Fruit fly (Drosophila melanogaster) whole organism, prepupa: ENCODE measurements around the gene lark.
A peak's percentile ranks its signal among the peaks of the same experiment; 100 is the strongest.

Experiments
- CG1621 ChIP-seq: fragments of 200-800 bp; sonication (Bioruptor generic); optimal IDR thresholded peaks from 3 replicates; lab custom pipeline; 2018; ENCODE audit warnings: missing biosample characterization, mild to moderate bottlenecking, missing genetic modification characterization
- Ets21C ChIP-seq: fragments of 200-800 bp; sonication (Bioruptor generic); optimal IDR thresholded peaks from 3 replicates; lab custom pipeline; 2016; ENCODE audit warnings: missing biosample characterization, missing genetic modification characterization
- Gug ChIP-seq: fragments of 200-800 bp; sonication (Bioruptor generic); IDR thresholded peaks from 2 replicates; pipeline ENCODE4 v1.3.6; 2022; ENCODE audit warnings: missing biosample characterization, missing genetic modification characterization
- achi ChIP-seq: fragments of 200-800 bp; sonication (Bioruptor generic); optimal IDR thresholded peaks from 3 replicates; lab custom pipeline; 2016; ENCODE audit warnings: missing biosample characterization, missing genetic modification characterization
- acj6 ChIP-seq: fragments of 200-800 bp; sonication (Bioruptor generic); optimal IDR thresholded peaks from 3 replicates; lab custom pipeline; 2016; ENCODE audit warnings: missing biosample characterization, missing genetic modification characterization
- fd85E ChIP-seq: fragments of 200-800 bp; sonication (Bioruptor generic); optimal IDR thresholded peaks from 3 replicates; lab custom pipeline; 2016; ENCODE audit warnings: missing biosample characterization, missing genetic modification characterization
- net ChIP-seq: fragments of 200-800 bp; sonication (Bioruptor generic); optimal IDR thresholded peaks from 3 replicates; lab custom pipeline; 2016; ENCODE audit warnings: missing biosample characterization, missing genetic modification characterization
- ss ChIP-seq, 2 experiments: fragments of 200-800 bp; sonication (Bioruptor generic); optimal IDR thresholded peaks; 2 replicates in 1 of 2; 3 replicates in 1 of 2; lab custom pipeline; 2017 to 2018; ENCODE audit warnings: mild to moderate bottlenecking in 2 of 2, missing biosample characterization in 2 of 2, missing genetic modification characterization in 2 of 2, moderate library complexity in 1 of 2

dm6 chr3L:7323348-7323747 lies 15.7 kb upstream of the lark start, which contains the start of the genes RhoGEF4 and Rint1:
- TF ChIP-seq ss (GFP tag; optimal IDR thresholded peaks at IDR 0.05; lab: Kevin White, UChicago), result no peak
- TF ChIP-seq acj6 (GFP tag; lab: Kevin White, UChicago), result peak; percentile 57
- peak; percentile 16 for TF ChIP-seq net
- TF ChIP-seq CG1621 (tag; lab: Kevin White, UChicago), result peak; percentile 1
- no peak for TF ChIP-seq fd85E (GFP tag; lab: Kevin White, UChicago)
- peak; percentile 60 for TF ChIP-seq Gug
- peak; percentile 39 for TF ChIP-seq achi (GFP tag; lab: Kevin White, UChicago)
- TF ChIP-seq Ets21C (GFP tag; lab: Kevin White, UChicago), result no peak
